Fruit fly (Drosophila melanogaster) Kc167 (cell line): ENCODE data around the gene Usp8.

ENCODE experiments used
- Myc ChIP-seq: fragments of >200 bp; optimal IDR thresholded peaks from 2 replicates; lab custom pipeline; 2017; ENCODE audit warnings: missing external identifiers
- Sin3A ChIP-seq: fragments of >200 bp; optimal IDR thresholded peaks from 2 replicates; lab custom pipeline; 2018; ENCODE audit warnings: missing external identifiers
- h ChIP-seq: fragments of >200 bp; optimal IDR thresholded peaks from 3 replicates; lab custom pipeline; 2018; ENCODE audit warnings: missing external identifiers
- insv ChIP-seq: fragments of >200 bp; optimal IDR thresholded peaks from 3 replicates; lab custom pipeline; 2018; ENCODE audit warnings: missing external identifiers
- psq ChIP-seq: fragments of >200 bp; optimal IDR thresholded peaks from 2 replicates; lab custom pipeline; 2017; ENCODE audit warnings: missing external identifiers
- ttk ChIP-seq: sonication (Bioruptor generic); optimal IDR thresholded peaks from 2 replicates; lab custom pipeline; 2017; ENCODE audit warnings: missing external identifiers

DNA sequence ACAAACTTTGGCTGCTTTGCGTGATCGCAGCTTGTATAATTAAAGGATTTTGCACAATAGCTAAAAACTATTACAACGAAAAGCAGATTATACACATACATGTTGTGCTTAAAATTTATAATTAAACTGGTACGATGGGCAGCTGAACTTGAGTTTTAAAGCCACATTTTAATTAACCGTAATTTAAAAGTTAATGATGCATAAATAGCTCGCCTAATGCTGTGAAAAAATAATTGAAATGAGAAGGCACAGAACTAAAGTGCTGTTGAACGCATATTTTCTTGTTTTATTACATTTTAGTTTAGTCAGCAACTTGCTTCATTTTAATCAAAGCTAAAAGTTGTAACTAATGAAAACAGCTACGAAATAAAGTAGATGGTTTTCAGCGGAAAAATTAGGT, 4.4 kb upstream of the Usp8 start, which contains the start of gene Obp93a:
- TF ChIP-seq insv (lab: Kevin White, UChicago) (no peak), Sin3A (lab: Kevin White, UChicago) (no peak), psq (lab: Kevin White, UChicago) (no peak), ttk (lab: Kevin White, UChicago) (no peak), h (no peak), Myc (lab: Kevin White, UChicago) (no peak)
